Worm (Caenorhabditis elegans) whole organism, L4 larva: ENCODE measurements around the gene F36F12.3.

Source experiments
- F44E2.7 ChIP-seq: fragments of 200-800 bp; sonication (Bioruptor generic); IDR thresholded peaks from 2 replicates; pipeline ENCODE4 v2.1.2; 2022; ENCODE audit warnings: missing genetic modification characterization, missing compliant biosample characterization
- Y105C5A.15 ChIP-seq: fragments of 200-800 bp; sonication (Bioruptor generic); IDR thresholded peaks from 2 replicates; pipeline ENCODE4 v1.3.6; 2022; ENCODE audit warnings: missing genetic modification characterization, missing compliant biosample characterization
- Y48G9A.11 ChIP-seq: fragments of 200-800 bp; sonication (Bioruptor generic); IDR thresholded peaks from 2 replicates; pipeline ENCODE4 v1.3.6; 2022; ENCODE audit warnings: missing genetic modification reagents, missing genetic modification characterization, missing compliant biosample characterization
- Y75B8A.6 ChIP-seq: fragments of 200-800 bp; sonication (Bioruptor generic); IDR thresholded peaks from 2 replicates; pipeline ENCODE4 v1.3.6; 2022; ENCODE audit warnings: missing genetic modification reagents, missing genetic modification characterization, missing compliant biosample characterization
- ZK337.2 ChIP-seq: fragments of 200-800 bp; sonication (Bioruptor generic); IDR thresholded peaks from 2 replicates; pipeline ENCODE4 v1.3.6; 2022; ENCODE audit warnings: missing genetic modification reagents, missing genetic modification characterization, missing compliant biosample characterization
- ZK546.5 ChIP-seq, 2 experiments: sonication (generic microtip); optimal IDR thresholded peaks; 2 replicates each; lab custom pipeline; 2017; ENCODE audit warnings: missing biosample characterization in 2 of 2, missing genetic modification characterization in 2 of 2
- aly-2 ChIP-seq: sonication (generic microtip); optimal IDR thresholded peaks from 2 replicates; lab custom pipeline; 2018; ENCODE audit warnings: missing biosample characterization, missing genetic modification characterization
- ama-1 ChIP-seq: fragments of 150-350 bp; optimal IDR thresholded peaks from 2 replicates; lab custom pipeline; 2014; ENCODE audit warnings: inconsistent platforms, mixed read lengths
- ceh-20 ChIP-seq: fragments of 200-800 bp; sonication (Bioruptor generic); IDR thresholded peaks from 2 replicates; pipeline ENCODE4 v1.3.6; 2022; ENCODE audit warnings: missing genetic modification reagents, missing genetic modification characterization, missing compliant biosample characterization
- ceh-28 ChIP-seq: fragments of 150-350 bp; optimal IDR thresholded peaks from 2 replicates; lab custom pipeline; 2014; ENCODE audit warnings: missing biosample characterization, missing genetic modification reagents, missing genetic modification characterization
- ces-1 ChIP-seq: fragments of 150-350 bp; sonication (generic microtip); optimal IDR thresholded peaks from 4 replicates; lab custom pipeline; 2014; ENCODE audit warnings: missing biosample characterization, missing genetic modification reagents, missing genetic modification characterization
- dmd-6 ChIP-seq: fragments of 200-800 bp; sonication (Bioruptor generic); IDR thresholded peaks from 2 replicates; pipeline ENCODE4 v1.3.6; 2022; ENCODE audit warnings: missing genetic modification reagents, missing genetic modification characterization, missing compliant biosample characterization
- duxl-1 ChIP-seq: sonication (generic microtip); optimal IDR thresholded peaks from 2 replicates; lab custom pipeline; 2016; ENCODE audit warnings: mild to moderate bottlenecking, missing genetic modification characterization, moderate library complexity, missing compliant biosample characterization; ENCODE audit not compliant: poor library complexity
- egl-43 ChIP-seq: fragments of 200-800 bp; sonication (Bioruptor generic); IDR thresholded peaks from 2 replicates; pipeline ENCODE4 v1.3.6; 2022; ENCODE audit warnings: missing genetic modification reagents, missing genetic modification characterization, missing compliant biosample characterization
- fkh-10 ChIP-seq: fragments of 150-350 bp; optimal IDR thresholded peaks from 2 replicates; lab custom pipeline; 2014; ENCODE audit warnings: missing biosample characterization, missing genetic modification reagents, missing genetic modification characterization
- hif-1 ChIP-seq, 2 experiments: sonication (generic microtip); optimal IDR thresholded peaks; 2 replicates each; lab custom pipeline; 2016 to 2017; ENCODE audit warnings: missing compliant biosample characterization in 2 of 2, missing genetic modification characterization in 2 of 2, missing genetic modification reagents in 2 of 2, missing genotype in 2 of 2, mild to moderate bottlenecking in 1 of 2
- jun-1 ChIP-seq: fragments of 150-350 bp; optimal IDR thresholded peaks from 2 replicates; lab custom pipeline; 2014; ENCODE audit warnings: missing biosample characterization, missing genetic modification reagents, missing genetic modification characterization
- lin-13 ChIP-seq: fragments of 150-350 bp; optimal IDR thresholded peaks from 2 replicates; lab custom pipeline; 2014; ENCODE audit warnings: missing biosample characterization, missing genetic modification reagents, missing genetic modification characterization
- lin-15B ChIP-seq: fragments of 150-350 bp; sonication (generic microtip); optimal IDR thresholded peaks from 3 replicates; lab custom pipeline; 2014; ENCODE audit warnings: missing biosample characterization, missing genetic modification characterization
- lin-38 ChIP-seq: fragments of 200-800 bp; sonication (Bioruptor generic); IDR thresholded peaks from 2 replicates; pipeline ENCODE4 v1.3.6; 2022; ENCODE audit warnings: missing genetic modification reagents, missing genetic modification characterization, missing compliant biosample characterization
- lin-39 ChIP-seq: fragments of 150-350 bp; optimal IDR thresholded peaks from 2 replicates; lab custom pipeline; 2014; ENCODE audit warnings: missing biosample characterization, missing genetic modification reagents, missing genetic modification characterization
- lsy-2 ChIP-seq, 2 experiments: fragments of 150-350 bp in 1 of 2; sonication (generic microtip) in 1 of 2; optimal IDR thresholded peaks; 2 replicates each; lab custom pipeline; 2014 to 2017; ENCODE audit warnings: missing biosample characterization in 2 of 2, missing genetic modification characterization in 2 of 2
- madf-9 ChIP-seq: fragments of 200-800 bp; sonication (Bioruptor generic); conservative IDR thresholded peaks from 2 replicates; pipeline ENCODE4 v1.3.6; 2022; ENCODE audit warnings: missing genetic modification reagents, missing genetic modification characterization, missing compliant biosample characterization
- mep-1 ChIP-seq: fragments of 150-350 bp; sonication (generic microtip); optimal IDR thresholded peaks from 3 replicates; lab custom pipeline; 2014; ENCODE audit warnings: missing biosample characterization, missing genetic modification characterization
- mxl-2 ChIP-seq: fragments of 200-800 bp; sonication (Bioruptor generic); conservative IDR thresholded peaks from 2 replicates; pipeline ENCODE4 v1.3.6; 2022; ENCODE audit warnings: missing genetic modification reagents, missing genetic modification characterization, missing compliant biosample characterization
- nhr-11 ChIP-seq: fragments of 150-350 bp; optimal IDR thresholded peaks from 2 replicates; lab custom pipeline; 2014; ENCODE audit warnings: missing biosample characterization, missing genetic modification characterization
- nhr-28 ChIP-seq: fragments of 150-350 bp; optimal IDR thresholded peaks from 2 replicates; lab custom pipeline; 2014; ENCODE audit warnings: missing biosample characterization, missing genetic modification characterization
- nhr-77 ChIP-seq: fragments of 150-350 bp; optimal IDR thresholded peaks from 2 replicates; lab custom pipeline; 2014; ENCODE audit warnings: missing biosample characterization, missing genetic modification characterization
- pha-4 ChIP-seq, 2 experiments: fragments of 150-350 bp in 1 of 2; fragments of 200-800 bp in 1 of 2; sonication (Bioruptor generic) in 1 of 2; IDR thresholded peaks in 1 of 2; optimal IDR thresholded peaks in 1 of 2; 2 replicates each; pipeline versions ENCODE4 v1.3.6 to Lab custom; 2014 to 2022; ENCODE audit warnings: missing genetic modification characterization in 2 of 2, missing genetic modification reagents in 2 of 2, missing biosample characterization in 1 of 2, missing compliant biosample characterization in 1 of 2
- pqm-1 ChIP-seq: sonication (generic microtip); optimal IDR thresholded peaks from 2 replicates; lab custom pipeline; 2017; ENCODE audit warnings: missing biosample characterization, missing genetic modification characterization
- sdz-12 ChIP-seq: fragments of 200-800 bp; sonication (Bioruptor generic); optimal IDR thresholded peaks from 2 replicates; lab custom pipeline; 2018; ENCODE audit warnings: mild to moderate bottlenecking, missing genetic modification characterization, missing compliant biosample characterization
- set-16 ChIP-seq: fragments of 200-800 bp; sonication (Bioruptor generic); IDR thresholded peaks from 2 replicates; pipeline ENCODE4 v1.3.6; 2022; ENCODE audit warnings: missing genetic modification reagents, missing genetic modification characterization, missing compliant biosample characterization
- snpc-1.2 ChIP-seq: fragments of 200-800 bp; sonication (Bioruptor generic); IDR thresholded peaks from 2 replicates; pipeline ENCODE4 v1.3.6; 2022; ENCODE audit warnings: missing genetic modification reagents, missing genetic modification characterization, missing compliant biosample characterization
- tag-97 ChIP-seq: fragments of 200-800 bp; sonication (Bioruptor generic); IDR thresholded peaks from 2 replicates; pipeline ENCODE4 v1.3.6; 2022; ENCODE audit warnings: missing genetic modification characterization, missing compliant biosample characterization
- tra-1 ChIP-seq: fragments of 200-800 bp; sonication (Bioruptor generic); IDR thresholded peaks from 2 replicates; pipeline ENCODE4 v1.3.6; 2022; ENCODE audit warnings: missing genetic modification reagents, missing genetic modification characterization, missing compliant biosample characterization
- unc-130 ChIP-seq: sonication (generic microtip); optimal IDR thresholded peaks from 2 replicates; lab custom pipeline; 2016; ENCODE audit warnings: missing genetic modification reagents, missing genetic modification characterization, missing compliant biosample characterization
- unc-62 ChIP-seq, 3 experiments: fragments of 150-350 bp in 1 of 3; sonication (generic microtip); optimal IDR thresholded peaks in 2 of 3; peaks in 1 of 3; 1 replicate in 1 of 3; 2 replicates in 2 of 3; lab custom pipeline; 2014 to 2017; ENCODE audit warnings: missing biosample characterization in 3 of 3, missing genetic modification characterization in 3 of 3, missing genetic modification reagents in 3 of 3, missing genotype in 1 of 3
- vab-7 ChIP-seq: fragments of 200-800 bp; sonication (Bioruptor generic); IDR thresholded peaks from 2 replicates; pipeline ENCODE4 v1.3.6; 2022; ENCODE audit warnings: missing genetic modification reagents, missing genetic modification characterization, missing compliant biosample characterization
- zag-1 ChIP-seq: fragments of 150-350 bp; optimal IDR thresholded peaks from 2 replicates; lab custom pipeline; 2014; ENCODE audit warnings: missing biosample characterization, missing genetic modification characterization
- zfp-2 ChIP-seq: sonication (generic microtip); optimal IDR thresholded peaks from 2 replicates; lab custom pipeline; 2016; ENCODE audit warnings: mild to moderate bottlenecking, missing genetic modification characterization, missing compliant biosample characterization
- ztf-11 ChIP-seq: fragments of 150-350 bp; optimal IDR thresholded peaks from 2 replicates; lab custom pipeline; 2014; ENCODE audit warnings: missing biosample characterization, missing genetic modification characterization

F36F12.3 gene

DNA sequence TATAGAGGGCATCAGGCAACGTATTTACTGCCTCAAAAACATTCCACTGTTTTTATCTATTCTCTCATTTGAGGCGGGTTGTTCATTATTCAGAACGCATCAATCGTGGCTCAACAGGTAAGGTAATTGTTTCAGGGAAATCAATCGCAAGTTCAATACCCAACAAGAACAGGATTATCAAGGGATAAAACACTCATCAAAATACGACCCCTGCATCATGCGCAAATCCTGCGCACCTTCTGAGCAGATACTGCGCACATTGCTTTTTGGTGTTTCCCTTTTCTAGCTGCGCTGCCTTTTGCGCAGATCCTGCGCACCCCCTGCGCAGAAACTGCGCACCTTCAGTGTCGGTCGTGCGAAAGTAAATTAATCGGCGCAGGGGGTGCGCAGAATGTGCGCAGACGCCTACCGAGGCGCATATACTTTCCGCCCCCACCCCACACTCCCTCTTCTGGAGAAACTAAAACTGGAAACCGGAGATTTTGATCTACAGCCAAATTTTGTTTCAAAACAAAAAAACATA, at the start of gene F36F12.3:
F36F12.3 (plus strand) TSS at position 51 of the 523 bp plus-strand sequence.
- TF ChIP-seq F44E2.7 (0 out of 2 replicates have a peak, but pooled peaks have one; percentile 33), set-16 (peak; percentile 78), egl-43 (peak; percentile 65; the same call in 1 of the 2 replicates)

DNA sequence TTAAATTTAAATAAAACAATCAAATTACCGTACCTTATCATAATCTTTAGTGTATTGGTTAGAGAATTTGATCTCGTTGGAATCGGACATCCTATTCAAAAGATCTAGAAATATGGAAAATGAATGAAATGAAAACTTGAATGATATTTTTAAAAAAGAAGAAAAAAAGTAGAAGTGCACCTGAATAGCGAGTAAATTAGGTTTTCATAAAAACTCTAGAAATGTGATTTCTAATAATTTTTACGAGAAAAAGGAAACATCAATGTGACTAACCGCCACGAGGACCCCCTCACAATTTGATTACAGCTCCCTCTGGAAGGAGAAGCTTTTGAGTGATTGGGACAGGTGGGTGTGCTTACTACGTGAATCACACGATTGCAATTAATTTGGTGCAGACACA, 39.6 kb upstream of the F36F12.3 start, which contains the start of gene Y40B10A.5:
Y40B10A.5 (minus strand) TSS at position 101 of the 400 bp plus-strand sequence.
- TF ChIP-seq Y75B8A.6 (GFP tag; lab: Robert Waterston, UW) (no peak), lin-38 (no peak), unc-130 (GFP tag; lab: Kevin White, UChicago) (no peak), lin-13 (GFP tag; lab: Kevin White, UChicago) (no peak), dmd-6 (GFP tag; lab: Robert Waterston, UW) (no peak), snpc-1.2 (GFP tag; lab: Robert Waterston, UW) (no peak), pqm-1 (tag; lab: Kevin White, UChicago) (no peak), ztf-11 (tag; lab: Kevin White, UChicago) (no peak), fkh-10 (no peak), duxl-1 (tag; lab: Kevin White, UChicago) (no peak), lin-15B (tag; lab: Kevin White, UChicago) (no peak), Y48G9A.11 (GFP tag; lab: Robert Waterston, UW) (no peak), egl-43 (no peak), lin-39 (no peak), ceh-28 (tag; lab: Kevin White, UChicago) (no peak)

DNA sequence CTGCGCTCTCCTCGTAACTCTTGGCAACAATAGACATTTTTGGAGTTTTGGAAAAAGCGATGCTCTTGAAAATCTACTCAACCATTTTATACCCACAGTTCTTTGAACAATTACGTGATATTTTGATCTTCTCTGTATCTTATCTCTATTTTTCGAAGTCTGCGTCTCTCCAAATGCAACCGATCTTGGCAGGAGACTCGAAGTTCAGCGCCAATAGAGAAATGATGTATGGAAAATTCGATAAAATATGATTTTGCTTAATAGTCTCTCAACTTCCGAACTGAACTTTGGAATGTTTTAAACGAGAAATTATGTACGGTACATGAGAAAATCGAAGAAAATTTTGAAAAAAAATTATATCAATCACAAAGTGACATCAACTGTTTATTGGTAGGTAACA, 35.5 kb upstream of the F36F12.3 start, which contains the start of gene comt-4:
comt-4 (minus strand) TSS at position 50 of the 400 bp plus-strand sequence.
- TF ChIP-seq nhr-28 = peak; percentile 75
- peak in 1 of 2 experiments; percentile 85 for TF ChIP-seq hif-1 (tag; optimal IDR thresholded peaks at IDR 0.05; lab: Kevin White, UChicago)
- TF ChIP-seq nhr-77 (tag; lab: Kevin White, UChicago) = peak; percentile 10
- TF ChIP-seq ZK337.2 (GFP tag; lab: Robert Waterston, UW) = no peak
- peak; percentile 63 for TF ChIP-seq dmd-6 (GFP tag; lab: Robert Waterston, UW)
- TF ChIP-seq unc-62 (GFP tag; optimal IDR thresholded peaks at IDR 0.05 in 1 of 2; lab: Kevin White, UChicago) = peak in 1 of 2 experiments; percentile 42
- TF ChIP-seq unc-62 (tag; optimal IDR thresholded peaks at IDR 0.05; lab: Kevin White, UChicago) = no peak

DNA sequence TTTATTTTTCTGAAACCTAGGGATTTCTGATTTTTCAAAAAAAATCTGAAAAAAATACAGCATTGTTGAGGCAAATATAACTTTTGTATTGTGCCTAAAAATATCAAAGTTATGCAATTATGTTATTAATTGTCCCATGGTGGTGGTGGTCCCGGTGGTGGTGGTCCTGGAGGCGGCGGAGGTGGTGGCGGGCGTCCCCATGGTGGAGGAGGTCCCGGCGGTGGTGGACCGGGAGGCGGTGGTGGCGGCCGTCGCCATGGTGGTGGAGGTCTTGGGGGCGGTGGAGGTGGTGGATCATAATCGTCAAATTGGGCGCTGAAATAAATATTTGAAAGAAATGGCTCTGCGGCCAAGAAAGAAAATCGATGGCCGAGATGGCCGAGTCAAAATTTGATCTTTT, 34.8 kb upstream of the F36F12.3 start:
- TF ChIP-seq lin-39 (no peak), ZK337.2 (GFP tag; lab: Robert Waterston, UW) (no peak), mxl-2 (0 out of 2 replicates have a peak, but pooled peaks have one; percentile 19), Y105C5A.15 (0 out of 2 replicates have a peak, but pooled peaks have one; percentile 29), vab-7 (GFP tag; lab: Robert Waterston, UW) (no peak), pha-4 (GFP tag; IDR thresholded peaks at IDR 0.05; lab: Robert Waterston, UW) (peak; percentile 62; the same call in 1 of the 2 replicates), pha-4 (tag; optimal IDR thresholded peaks at IDR 0.05; lab: Kevin White, UChicago) (no peak), set-16 (peak; percentile 98), jun-1 (tag; lab: Kevin White, UChicago) (no peak), ZK546.5 (tag; optimal IDR thresholded peaks at IDR 0.05; lab: Kevin White, UChicago) (no peak)

DNA sequence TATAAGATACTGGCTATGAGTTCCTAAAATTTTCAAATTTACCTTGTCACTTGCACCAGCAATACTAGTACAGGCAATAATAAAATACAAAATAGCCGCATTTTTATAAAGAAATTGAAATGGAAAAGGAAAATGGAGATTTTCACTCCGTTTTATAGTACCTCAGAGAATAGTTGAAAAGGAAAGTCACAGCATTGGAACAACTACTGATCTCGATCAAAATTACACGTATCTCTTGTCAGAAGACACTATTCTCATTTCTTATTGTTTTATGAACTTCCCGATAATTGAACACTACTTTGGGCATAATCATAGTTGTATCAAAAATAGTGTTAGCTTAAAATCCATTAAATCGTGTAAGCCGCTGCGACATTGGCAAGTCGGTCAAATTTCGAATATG, 34.1 kb upstream of the F36F12.3 start, which contains the start of gene Y40B10A.11:
Y40B10A.11 (minus strand) TSS at position 101 of the 400 bp plus-strand sequence.
- TF ChIP-seq nhr-11 (no peak), ceh-20 (GFP tag; lab: Robert Waterston, UW) (no peak), sdz-12 (GFP tag; lab: Kevin White, UChicago) (no peak), lsy-2 (tag; optimal IDR thresholded peaks at IDR 0.05; lab: Kevin White, UChicago) (no peak), mep-1 (tag; lab: Kevin White, UChicago) (no peak), duxl-1 (tag; lab: Kevin White, UChicago) (no peak), ces-1 (GFP tag; lab: Kevin White, UChicago) (no peak), aly-2 (tag; lab: Kevin White, UChicago) (no peak), zfp-2 (tag; lab: Kevin White, UChicago) (no peak), nhr-77 (tag; lab: Kevin White, UChicago) (no peak), madf-9 (no peak), tra-1 (GFP tag; lab: Robert Waterston, UW) (no peak), zag-1 (no peak), ama-1 (no peak), lin-39 (no peak), tag-97 (GFP tag; lab: Robert Waterston, UW) (no peak), ztf-11 (tag; lab: Kevin White, UChicago) (no peak)
